Worm (Caenorhabditis elegans) whole organism, young adult: Measurements from ENCODE around the gene F47B8.13.

Source experiments
- D2030.7 ChIP-seq: fragments of 200-800 bp; sonication (Bioruptor generic); IDR thresholded peaks from 2 replicates; pipeline ENCODE4 v1.3.6; 2022; ENCODE audit warnings: missing genetic modification reagents, missing genetic modification characterization, missing compliant biosample characterization
- F23B12.7 ChIP-seq: sonication (generic microtip); optimal IDR thresholded peaks from 2 replicates; lab custom pipeline; 2017; ENCODE audit warnings: missing genetic modification characterization, mild to moderate bottlenecking, missing compliant biosample characterization, antibody characterized with exemption, moderate library complexity; ENCODE audit not compliant: insufficient read depth
- F39B2.1 ChIP-seq: fragments of 200-800 bp; sonication (Bioruptor generic); IDR thresholded peaks from 2 replicates; pipeline ENCODE4 v1.3.6; 2022; ENCODE audit warnings: missing genetic modification reagents, missing genetic modification characterization, missing compliant biosample characterization
- F52B5.7 ChIP-seq: sonication (generic microtip); optimal IDR thresholded peaks from 2 replicates; lab custom pipeline; 2016; ENCODE audit warnings: mild to moderate bottlenecking, missing genetic modification characterization, missing compliant biosample characterization
- F55B11.4 ChIP-seq: sonication (generic microtip); optimal IDR thresholded peaks from 2 replicates; lab custom pipeline; 2016; ENCODE audit warnings: missing compliant biosample characterization, missing genetic modification characterization, borderline replicate concordance; ENCODE audit not compliant: insufficient read depth
- F57A8.1 ChIP-seq: fragments of 200-800 bp; sonication (Bioruptor generic); optimal IDR thresholded peaks from 2 replicates; lab custom pipeline; 2018; ENCODE audit warnings: mild to moderate bottlenecking, missing genetic modification characterization, moderate library complexity, missing compliant biosample characterization
- F57C9.4 ChIP-seq: sonication (generic microtip); optimal IDR thresholded peaks from 2 replicates; lab custom pipeline; 2017; ENCODE audit warnings: mild to moderate bottlenecking, missing genetic modification characterization, missing compliant biosample characterization
- K12H6.12 ChIP-seq: fragments of 200-800 bp; sonication (Bioruptor generic); optimal IDR thresholded peaks from 2 replicates; lab custom pipeline; 2018; ENCODE audit warnings: mild to moderate bottlenecking, missing genetic modification characterization, missing compliant biosample characterization
- T07F8.4 ChIP-seq: sonication (generic microtip); optimal IDR thresholded peaks from 2 replicates; lab custom pipeline; 2016; ENCODE audit warnings: mild to moderate bottlenecking, missing genetic modification characterization, moderate library complexity, missing compliant biosample characterization
- Y56A3A.18 ChIP-seq: fragments of 200-800 bp; sonication (Bioruptor generic); IDR thresholded peaks from 2 replicates; pipeline ENCODE4 v1.3.6; 2022; ENCODE audit warnings: missing genetic modification reagents, missing genetic modification characterization, missing compliant biosample characterization
- Y79H2A.3 ChIP-seq: fragments of 200-800 bp; sonication (Bioruptor generic); conservative IDR thresholded peaks from 2 replicates; pipeline ENCODE4 v1.3.6; 2022; ENCODE audit warnings: missing genetic modification reagents, missing genetic modification characterization, missing compliant biosample characterization
- Y95B8A.8 ChIP-seq: fragments of 200-800 bp; sonication (Bioruptor generic); IDR thresholded peaks from 2 replicates; pipeline ENCODE4 v1.3.6; 2022; ENCODE audit warnings: missing genetic modification reagents, missing genetic modification characterization, missing compliant biosample characterization
- aptf-3 ChIP-seq: fragments of 200-800 bp; sonication (Bioruptor generic); IDR thresholded peaks from 2 replicates; pipeline ENCODE4 v1.3.6; 2022; ENCODE audit warnings: missing genetic modification characterization, missing compliant biosample characterization
- athp-1 ChIP-seq: sonication (generic microtip); optimal IDR thresholded peaks from 2 replicates; lab custom pipeline; 2017; ENCODE audit warnings: mild to moderate bottlenecking, missing genetic modification characterization, missing compliant biosample characterization
- attf-5 ChIP-seq: fragments of 200-800 bp; sonication (Bioruptor generic); optimal IDR thresholded peaks from 2 replicates; lab custom pipeline; 2018; ENCODE audit warnings: mild to moderate bottlenecking, missing genetic modification characterization, missing compliant biosample characterization
- cebp-1 ChIP-seq, 2 experiments: fragments of 200-800 bp in 1 of 2; sonication (Bioruptor generic) in 1 of 2; sonication (generic microtip) in 1 of 2; IDR thresholded peaks in 1 of 2; optimal IDR thresholded peaks in 1 of 2; 2 replicates each; pipeline versions ENCODE4 v1.3.6 to Lab custom; 2017 to 2022; ENCODE audit warnings: missing compliant biosample characterization in 2 of 2, missing genetic modification characterization in 2 of 2, mild to moderate bottlenecking in 1 of 2, missing genetic modification reagents in 1 of 2, moderate library complexity in 1 of 2
- ceh-27 ChIP-seq: fragments of 200-800 bp; sonication (Bioruptor generic); optimal IDR thresholded peaks from 2 replicates; lab custom pipeline; 2018; ENCODE audit warnings: mild to moderate bottlenecking, missing genetic modification characterization, moderate library complexity, missing compliant biosample characterization
- ceh-40 ChIP-seq: fragments of 200-800 bp; sonication (Bioruptor generic); IDR thresholded peaks from 2 replicates; pipeline ENCODE4 v1.3.6; 2022; ENCODE audit warnings: missing genetic modification characterization, missing compliant biosample characterization
- dpl-1 ChIP-seq: fragments of 150-350 bp; optimal IDR thresholded peaks from 2 replicates; lab custom pipeline; 2014; ENCODE audit warnings: missing biosample characterization, missing genetic modification reagents, missing genetic modification characterization
- hmg-1.2 ChIP-seq: fragments of 200-800 bp; sonication (Bioruptor generic); IDR thresholded peaks from 2 replicates; pipeline ENCODE4 v1.3.6; 2022; ENCODE audit warnings: missing genetic modification reagents, missing genetic modification characterization, missing compliant biosample characterization
- hmg-20 ChIP-seq: fragments of 200-800 bp; sonication (Bioruptor generic); IDR thresholded peaks from 2 replicates; pipeline ENCODE4 v1.3.6; 2022; ENCODE audit warnings: missing genetic modification reagents, missing genetic modification characterization, missing compliant biosample characterization
- hrde-1 ChIP-seq: sonication (generic microtip); optimal IDR thresholded peaks from 2 replicates; lab custom pipeline; 2016; ENCODE audit warnings: missing genetic modification characterization, mild to moderate bottlenecking, missing compliant biosample characterization, moderate library complexity, missing genotype, missing genetic modification reagents, borderline replicate concordance
- lag-1 ChIP-seq: fragments of 200-800 bp; sonication (Bioruptor generic); IDR thresholded peaks from 2 replicates; pipeline ENCODE4 v1.3.6; 2022; ENCODE audit warnings: missing genetic modification reagents, missing genetic modification characterization, missing compliant biosample characterization
- let-607 ChIP-seq, 2 experiments: fragments of 200-800 bp in 1 of 2; sonication (Bioruptor generic) in 1 of 2; sonication (generic microtip) in 1 of 2; optimal IDR thresholded peaks; 2 replicates each; lab custom pipeline; 2016 to 2018; ENCODE audit warnings: mild to moderate bottlenecking in 2 of 2, missing compliant biosample characterization in 2 of 2, missing genetic modification characterization in 2 of 2, moderate library complexity in 2 of 2, missing genotype in 1 of 2
- madf-10 ChIP-seq: sonication (generic microtip); optimal IDR thresholded peaks from 2 replicates; lab custom pipeline; 2016; ENCODE audit warnings: mild to moderate bottlenecking, missing genetic modification characterization, missing compliant biosample characterization
- mel-28 ChIP-seq: sonication (generic microtip); optimal IDR thresholded peaks from 2 replicates; lab custom pipeline; 2016; ENCODE audit warnings: borderline replicate concordance, mild to moderate bottlenecking, missing genetic modification characterization, missing compliant biosample characterization
- mxl-1 ChIP-seq: sonication (generic microtip); optimal IDR thresholded peaks from 2 replicates; lab custom pipeline; 2016; ENCODE audit warnings: missing genetic modification characterization, missing compliant biosample characterization
- nfya-2 ChIP-seq: fragments of 200-800 bp; sonication (Bioruptor generic); IDR thresholded peaks from 2 replicates; pipeline ENCODE4 v1.3.6; 2022; ENCODE audit warnings: missing genetic modification reagents, missing genetic modification characterization, missing compliant biosample characterization
- nhr-27 ChIP-seq: fragments of 200-800 bp; sonication (Bioruptor generic); optimal IDR thresholded peaks from 2 replicates; lab custom pipeline; 2018; ENCODE audit warnings: mild to moderate bottlenecking, missing genetic modification characterization, moderate library complexity, missing compliant biosample characterization
- nhr-80 ChIP-seq: sonication (generic microtip); optimal IDR thresholded peaks from 2 replicates; lab custom pipeline; 2016; ENCODE audit warnings: missing genetic modification characterization, missing compliant biosample characterization
- pbrm-1 ChIP-seq: fragments of 200-800 bp; sonication (Bioruptor generic); IDR thresholded peaks from 2 replicates; pipeline ENCODE4 v1.3.6; 2022; ENCODE audit warnings: missing genetic modification reagents, missing genetic modification characterization, missing compliant biosample characterization
- rcor-1 ChIP-seq: fragments of 200-800 bp; sonication (Bioruptor generic); IDR thresholded peaks from 2 replicates; pipeline ENCODE4 v1.3.6; 2022; ENCODE audit warnings: missing genetic modification reagents, missing genetic modification characterization, missing compliant biosample characterization
- rpc-1 ChIP-seq, 2 experiments: fragments of 150-350 bp in 1 of 2; sonication (generic microtip) in 1 of 2; optimal IDR thresholded peaks; 2 replicates each; lab custom pipeline; 2014 to 2018; ENCODE audit warnings: missing biosample characterization in 1 of 2, missing genetic modification characterization in 1 of 2, missing genetic modification reagents in 1 of 2, missing genotype in 1 of 2
- sdz-38 ChIP-seq: sonication (generic microtip); optimal IDR thresholded peaks from 2 replicates; lab custom pipeline; 2016; ENCODE audit warnings: missing genotype, missing genetic modification characterization, missing compliant biosample characterization
- snpc-1.1 ChIP-seq: sonication (generic microtip); optimal IDR thresholded peaks from 2 replicates; lab custom pipeline; 2017; ENCODE audit warnings: missing genetic modification characterization, mild to moderate bottlenecking, missing compliant biosample characterization, antibody characterized with exemption, moderate library complexity, missing genotype, missing genetic modification reagents; ENCODE audit not compliant: insufficient read depth
- snpc-3.4 ChIP-seq: sonication (generic microtip); optimal IDR thresholded peaks from 2 replicates; lab custom pipeline; 2017; ENCODE audit warnings: missing genetic modification characterization, mild to moderate bottlenecking, missing compliant biosample characterization, antibody characterized with exemption, moderate library complexity, missing genotype, missing genetic modification reagents
- somi-1 ChIP-seq: fragments of 200-800 bp; sonication (Bioruptor generic); optimal IDR thresholded peaks from 2 replicates; lab custom pipeline; 2018; ENCODE audit warnings: mild to moderate bottlenecking, missing genetic modification characterization, missing compliant biosample characterization
- sptf-2 ChIP-seq: fragments of 200-800 bp; sonication (Bioruptor generic); optimal IDR thresholded peaks from 2 replicates; lab custom pipeline; 2018; ENCODE audit warnings: mild to moderate bottlenecking, missing genetic modification characterization, missing compliant biosample characterization
- tbp1 ChIP-seq: fragments of 200-800 bp; sonication (Bioruptor generic); optimal IDR thresholded peaks from 2 replicates; lab custom pipeline; 2018; ENCODE audit warnings: mild to moderate bottlenecking, missing genetic modification characterization, missing compliant biosample characterization
- tlf-1 ChIP-seq: fragments of 200-800 bp; sonication (Bioruptor generic); optimal IDR thresholded peaks from 2 replicates; lab custom pipeline; 2018; ENCODE audit warnings: mild to moderate bottlenecking, missing genetic modification characterization, missing compliant biosample characterization
- xnd-1 ChIP-seq: sonication (generic microtip); optimal IDR thresholded peaks from 2 replicates; lab custom pipeline; 2016; ENCODE audit warnings: missing genotype, missing genetic modification reagents, missing genetic modification characterization, missing compliant biosample characterization
- zim-3 ChIP-seq: sonication (generic microtip); optimal IDR thresholded peaks from 2 replicates; lab custom pipeline; 2017; ENCODE audit warnings: mild to moderate bottlenecking, missing genetic modification characterization, moderate library complexity, missing compliant biosample characterization
- ztf-18 ChIP-seq: sonication (generic microtip); optimal IDR thresholded peaks from 2 replicates; lab custom pipeline; 2016; ENCODE audit warnings: missing genotype, mild to moderate bottlenecking, missing genetic modification characterization, missing compliant biosample characterization
- ztf-22 ChIP-seq: fragments of 200-800 bp; sonication (Bioruptor generic); optimal IDR thresholded peaks from 2 replicates; lab custom pipeline; 2018; ENCODE audit warnings: mild to moderate bottlenecking, missing genetic modification characterization, moderate library complexity, missing compliant biosample characterization
- ztf-25 ChIP-seq: fragments of 200-800 bp; sonication (Bioruptor generic); IDR thresholded peaks from 2 replicates; pipeline ENCODE4 v1.3.6; 2022; ENCODE audit warnings: missing genetic modification reagents, missing genetic modification characterization, missing compliant biosample characterization
- ztf-26 ChIP-seq: sonication (generic microtip); optimal IDR thresholded peaks from 2 replicates; lab custom pipeline; 2017; ENCODE audit warnings: missing genetic modification characterization, missing compliant biosample characterization

Gene F47B8.13

DNA sequence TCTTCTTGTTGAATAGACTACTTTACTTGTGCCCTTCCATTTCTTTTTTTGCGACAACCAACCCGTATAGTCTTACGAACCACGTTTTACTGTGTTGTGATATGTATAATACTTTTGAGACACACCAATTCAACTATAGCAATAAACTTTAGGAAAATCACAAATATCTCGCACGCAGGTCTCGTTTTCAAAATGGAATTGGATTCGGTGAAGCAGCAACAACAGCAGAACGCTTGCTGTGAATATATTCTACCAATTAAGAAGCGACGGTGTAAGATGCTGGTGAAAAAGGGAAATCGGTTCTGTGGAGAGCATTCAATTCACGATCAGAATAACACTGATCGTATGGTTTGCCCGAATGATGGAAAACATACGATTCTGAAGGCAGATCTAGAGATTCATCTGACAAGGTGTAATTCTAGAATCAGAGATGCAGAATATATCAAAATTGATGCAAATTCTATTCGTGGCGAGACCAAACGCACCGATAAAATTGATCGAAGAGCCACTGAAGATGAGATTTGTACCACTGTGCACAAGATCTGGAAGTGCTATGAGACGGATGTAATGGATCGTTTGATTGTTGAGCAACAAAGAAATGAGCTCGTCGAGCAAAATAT, 34.8 kb upstream of the F47B8.13 start, which contains the start of gene Y49A3A.3 (continued):
- no peak for TF ChIP-seq F23B12.7 (tag; lab: Kevin White, UChicago)
- TF ChIP-seq sptf-2 (GFP tag; lab: Kevin White, UChicago) = no peak
- peak; percentile 52 for TF ChIP-seq ztf-18
- TF ChIP-seq nhr-27 = peak; percentile 88
- TF ChIP-seq ztf-25 (GFP tag; lab: Robert Waterston, UW) = no peak
- no peak for TF ChIP-seq somi-1 (GFP tag; lab: Kevin White, UChicago)
- TF ChIP-seq pbrm-1 (GFP tag; lab: Robert Waterston, UW) = peak; percentile 76
- peak; percentile 63 for TF ChIP-seq hrde-1 (tag; lab: Kevin White, UChicago)
- no peak for TF ChIP-seq D2030.7 (GFP tag; lab: Robert Waterston, UW)
- TF ChIP-seq tbp1 (GFP tag; lab: Kevin White, UChicago) = peak; percentile 54
- TF ChIP-seq hmg-1.2 = peak; percentile 23; the same call in 1 of the 2 replicates
- TF ChIP-seq zim-3 (tag; lab: Kevin White, UChicago) = peak; percentile 73
- TF ChIP-seq mel-28 = peak; percentile 46
- peak; percentile 87 for TF ChIP-seq tlf-1 (GFP tag; lab: Kevin White, UChicago)
- peak; percentile 60 for TF ChIP-seq F57C9.4 (tag; lab: Kevin White, UChicago)
- TF ChIP-seq let-607 (tag; optimal IDR thresholded peaks at IDR 0.05; lab: Kevin White, UChicago) = peak; percentile 61 to 71
- no peak for TF ChIP-seq xnd-1 (tag; lab: Kevin White, UChicago)
- TF ChIP-seq lag-1 = no peak
- TF ChIP-seq cebp-1 (GFP tag; IDR thresholded peaks at IDR 0.05; lab: Robert Waterston, UW) = no peak
- TF ChIP-seq cebp-1 (tag; optimal IDR thresholded peaks at IDR 0.05; lab: Kevin White, UChicago) = peak; percentile 70
- TF ChIP-seq snpc-1.1 (tag; lab: Kevin White, UChicago) = peak; percentile 15
- no peak for TF ChIP-seq K12H6.12 (tag; lab: Kevin White, UChicago)
- TF ChIP-seq ceh-40 (GFP tag; lab: Robert Waterston, UW) = no peak
- TF ChIP-seq F52B5.7 (tag; lab: Kevin White, UChicago) = peak; percentile 87
- TF ChIP-seq rcor-1 = no peak
- TF ChIP-seq rpc-1 (optimal IDR thresholded peaks at IDR 0.05; lab: Kevin White, UChicago) = no peak
- TF ChIP-seq rpc-1 (tag; optimal IDR thresholded peaks at IDR 0.05; lab: Kevin White, UChicago) = no peak
- TF ChIP-seq dpl-1 (GFP tag; lab: Kevin White, UChicago) = no peak
- no peak for TF ChIP-seq hmg-20 (GFP tag; lab: Robert Waterston, UW)
- TF ChIP-seq mxl-1 (tag; lab: Kevin White, UChicago) = no peak
- no peak for TF ChIP-seq ceh-27 (GFP tag; lab: Kevin White, UChicago)
- TF ChIP-seq nhr-80 (tag; lab: Kevin White, UChicago) = peak; percentile 25
- no peak for TF ChIP-seq F55B11.4 (tag; lab: Kevin White, UChicago)
- TF ChIP-seq F57A8.1 = no peak
- TF ChIP-seq T07F8.4 (tag; lab: Kevin White, UChicago) = no peak
- TF ChIP-seq madf-10 (tag; lab: Kevin White, UChicago) = peak; percentile 34
- peak; percentile 68; the same call in 1 of the 2 replicates for TF ChIP-seq F39B2.1
- no peak; the same call in 1 of the 2 replicates for TF ChIP-seq Y79H2A.3 (GFP tag; lab: Robert Waterston, UW)
- peak; percentile 72 for TF ChIP-seq ztf-26
- 0 out of 2 replicates have a peak, but pooled peaks have one; percentile 22 for TF ChIP-seq nfya-2
- TF ChIP-seq Y95B8A.8 (GFP tag; lab: Robert Waterston, UW) = peak; percentile 5; the same call in 1 of the 2 replicates
- no peak for TF ChIP-seq sdz-38
- TF ChIP-seq aptf-3 = no peak
- peak; percentile 43 for TF ChIP-seq attf-5 (GFP tag; lab: Kevin White, UChicago)
- no peak for TF ChIP-seq snpc-3.4 (tag; lab: Kevin White, UChicago)
- TF ChIP-seq Y56A3A.18 (GFP tag; lab: Robert Waterston, UW) = no peak
- TF ChIP-seq athp-1 = peak; percentile 88
- TF ChIP-seq ztf-22 (GFP tag; lab: Kevin White, UChicago) = peak; percentile 16
